Worm (Caenorhabditis elegans) whole organism, mixed stage, embryonic: ENCODE measurements around the gene sec-61.B.

ENCODE experiments used
- M03D4.4 ChIP-seq: sonication (generic microtip); optimal IDR thresholded peaks from 2 replicates; lab custom pipeline; 2017; ENCODE audit warnings: mild to moderate bottlenecking, missing genetic modification characterization, missing compliant biosample characterization
- bed-3 ChIP-seq: fragments of 200-800 bp; sonication (Bioruptor generic); optimal IDR thresholded peaks from 3 replicates; lab custom pipeline; 2018; ENCODE audit warnings: mild to moderate bottlenecking, missing genetic modification characterization, moderate library complexity, missing compliant biosample characterization
- blmp-1 ChIP-seq: fragments of 150-350 bp; optimal IDR thresholded peaks from 2 replicates; lab custom pipeline; 2014; ENCODE audit warnings: missing biosample characterization, missing genetic modification characterization
- ceh-43 ChIP-seq: fragments of 200-800 bp; sonication (Bioruptor generic); optimal IDR thresholded peaks from 2 replicates; lab custom pipeline; 2018; ENCODE audit warnings: mild to moderate bottlenecking, missing genetic modification characterization, moderate library complexity, missing compliant biosample characterization
- ceh-83 ChIP-seq: fragments of 200-800 bp; sonication (Bioruptor generic); optimal IDR thresholded peaks from 2 replicates; lab custom pipeline; 2018; ENCODE audit warnings: mild to moderate bottlenecking, missing genetic modification characterization, missing compliant biosample characterization
- ces-1 ChIP-seq: fragments of 150-350 bp; optimal IDR thresholded peaks from 2 replicates; lab custom pipeline; 2014; ENCODE audit warnings: missing biosample characterization, missing genetic modification reagents, missing genetic modification characterization
- cnd-1 ChIP-seq: fragments of 200-800 bp; sonication (Bioruptor generic); optimal IDR thresholded peaks from 2 replicates; lab custom pipeline; 2018; ENCODE audit warnings: mild to moderate bottlenecking, missing genetic modification characterization, missing compliant biosample characterization
- elt-1 ChIP-seq: sonication (generic microtip); optimal IDR thresholded peaks from 2 replicates; lab custom pipeline; 2017; ENCODE audit warnings: missing genetic modification characterization, mild to moderate bottlenecking, missing compliant biosample characterization, antibody characterized with exemption, moderate library complexity, borderline replicate concordance; ENCODE audit not compliant: insufficient read depth
- elt-3 ChIP-seq: fragments of 150-350 bp; optimal IDR thresholded peaks from 2 replicates; lab custom pipeline; 2014; ENCODE audit warnings: missing biosample characterization, missing genetic modification characterization
- ham-2 ChIP-seq: fragments of 200-800 bp; sonication (Bioruptor generic); optimal IDR thresholded peaks from 2 replicates; lab custom pipeline; 2018; ENCODE audit warnings: mild to moderate bottlenecking, missing genetic modification characterization, missing compliant biosample characterization
- hlh-1 ChIP-seq: fragments of 150-350 bp; optimal IDR thresholded peaks from 2 replicates; lab custom pipeline; 2014; ENCODE audit warnings: missing biosample characterization, missing genetic modification reagents, missing genetic modification characterization
- lin-13 ChIP-seq: fragments of 150-350 bp; optimal IDR thresholded peaks from 2 replicates; lab custom pipeline; 2014; ENCODE audit warnings: missing biosample characterization, missing genetic modification characterization
- lsy-2 ChIP-seq: fragments of 150-350 bp; optimal IDR thresholded peaks from 2 replicates; lab custom pipeline; 2014; ENCODE audit warnings: missing biosample characterization, missing genetic modification characterization
- mab-5 ChIP-seq: fragments of 150-350 bp; optimal IDR thresholded peaks from 2 replicates; lab custom pipeline; 2014; ENCODE audit warnings: missing biosample characterization, missing genetic modification characterization
- mep-1 ChIP-seq: fragments of 150-350 bp; optimal IDR thresholded peaks from 2 replicates; lab custom pipeline; 2017; ENCODE audit warnings: missing biosample characterization, missing genetic modification reagents, missing genetic modification characterization, inconsistent platforms
- mls-2 ChIP-seq: sonication (generic microtip); optimal IDR thresholded peaks from 2 replicates; lab custom pipeline; 2016; ENCODE audit warnings: mild to moderate bottlenecking, missing genetic modification characterization, moderate library complexity, missing compliant biosample characterization
- nhr-2 ChIP-seq: fragments of 150-350 bp; optimal IDR thresholded peaks from 2 replicates; lab custom pipeline; 2014; ENCODE audit warnings: missing biosample characterization, missing genetic modification characterization
- nhr-237 ChIP-seq: fragments of 150-350 bp; optimal IDR thresholded peaks from 2 replicates; lab custom pipeline; 2014; ENCODE audit warnings: missing biosample characterization, missing genetic modification characterization
- nhr-28 ChIP-seq: fragments of 150-350 bp; optimal IDR thresholded peaks from 2 replicates; lab custom pipeline; 2014; ENCODE audit warnings: missing biosample characterization, missing genetic modification characterization
- nhr-76 ChIP-seq: sonication (generic microtip); optimal IDR thresholded peaks from 2 replicates; lab custom pipeline; 2017; ENCODE audit warnings: missing biosample characterization, missing genetic modification characterization
- pha-4 ChIP-seq: fragments of 150-350 bp; optimal IDR thresholded peaks from 2 replicates; lab custom pipeline; 2018; ENCODE audit warnings: missing biosample characterization, missing genetic modification reagents, missing genetic modification characterization
- sem-2 ChIP-seq: fragments of 200-800 bp; sonication (Bioruptor generic); optimal IDR thresholded peaks from 2 replicates; lab custom pipeline; 2018; ENCODE audit warnings: mild to moderate bottlenecking, missing genetic modification characterization, missing compliant biosample characterization
- snpc-4 ChIP-seq: fragments of 150-350 bp; optimal IDR thresholded peaks from 2 replicates; lab custom pipeline; 2014; ENCODE audit warnings: missing biosample characterization, missing genetic modification characterization
- sptf-1 ChIP-seq: sonication (generic microtip); optimal IDR thresholded peaks from 2 replicates; lab custom pipeline; 2017; ENCODE audit warnings: mild to moderate bottlenecking, missing genetic modification characterization, moderate library complexity, missing compliant biosample characterization
- tbx-8 ChIP-seq: fragments of 200-800 bp; sonication (Bioruptor generic); optimal IDR thresholded peaks from 2 replicates; lab custom pipeline; 2018; ENCODE audit warnings: mild to moderate bottlenecking, missing genetic modification characterization, moderate library complexity, missing compliant biosample characterization
- unc-120 ChIP-seq: sonication (generic microtip); optimal IDR thresholded peaks from 2 replicates; lab custom pipeline; 2017; ENCODE audit warnings: missing genetic modification characterization, missing compliant biosample characterization; ENCODE audit not compliant: poor library complexity, severe bottlenecking
- unc-39 ChIP-seq: fragments of 150-350 bp; optimal IDR thresholded peaks from 2 replicates; lab custom pipeline; 2014; ENCODE audit warnings: missing biosample characterization, missing genetic modification characterization
- ztf-11 ChIP-seq: fragments of 150-350 bp; optimal IDR thresholded peaks from 2 replicates; lab custom pipeline; 2014; ENCODE audit warnings: missing biosample characterization, missing genetic modification characterization

The sec-61.B gene

DNA sequence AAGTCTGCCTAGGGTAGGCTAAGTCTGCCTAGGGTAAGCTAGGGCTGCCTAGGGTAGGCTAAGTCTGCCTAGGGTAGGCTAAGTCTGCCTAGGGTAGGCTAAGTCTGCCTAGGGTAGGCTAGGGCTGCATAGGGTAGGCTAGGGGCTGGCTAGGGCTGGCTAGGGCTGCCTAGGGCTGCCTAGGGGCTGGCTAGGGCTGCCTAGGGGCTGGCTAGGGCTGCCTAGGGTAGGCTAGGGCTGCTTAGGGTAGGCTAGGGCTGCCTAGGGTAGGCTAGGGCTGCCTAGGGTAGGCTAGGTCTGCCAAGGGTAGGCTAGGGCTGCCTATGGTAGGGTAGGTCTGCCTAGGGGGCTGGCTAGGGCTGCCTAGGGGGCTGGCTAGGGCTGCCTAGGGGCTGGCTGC lies 9.8 kb upstream of the sec-61.B start:
- TF ChIP-seq ham-2 (peak; percentile 18), cnd-1 (tag; lab: Kevin White, UChicago) (no peak)

DNA sequence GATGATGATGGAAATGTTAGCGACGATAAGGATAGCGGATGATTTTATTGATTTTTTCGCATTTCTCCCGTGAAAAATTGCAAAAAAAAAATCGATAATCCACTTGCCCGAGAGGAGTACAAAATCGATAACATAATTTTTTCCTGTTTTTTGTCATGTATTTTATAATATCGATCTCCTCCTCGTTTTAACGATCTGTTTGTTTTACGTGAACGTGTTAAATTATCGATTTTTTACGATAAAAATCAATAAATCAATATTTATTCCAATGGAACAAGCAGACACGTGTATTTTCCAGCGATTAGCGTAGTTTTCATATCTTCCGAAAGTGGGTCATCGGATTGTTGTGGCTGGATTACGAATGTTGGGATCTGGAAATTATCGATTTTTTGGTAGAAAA lies 7.5 kb upstream of the sec-61.B start:
- no peak for TF ChIP-seq ces-1 (GFP tag; lab: Kevin White, UChicago)
- TF ChIP-seq sptf-1: no peak
- no peak for TF ChIP-seq nhr-76 (tag; lab: Kevin White, UChicago)
- no peak for TF ChIP-seq ham-2
- no peak for TF ChIP-seq snpc-4 (tag; lab: Kevin White, UChicago)
- TF ChIP-seq pha-4 (tag; lab: Kevin White, UChicago): no peak
- TF ChIP-seq elt-1 (tag; lab: Kevin White, UChicago): no peak
- TF ChIP-seq lin-13 (tag; lab: Kevin White, UChicago): no peak
- TF ChIP-seq blmp-1 (tag; lab: Kevin White, UChicago): no peak
- TF ChIP-seq lsy-2 (tag; lab: Kevin White, UChicago): no peak
- TF ChIP-seq unc-120 (tag; lab: Kevin White, UChicago): no peak
- TF ChIP-seq nhr-237 (tag; lab: Kevin White, UChicago): no peak
- TF ChIP-seq nhr-28: no peak
- TF ChIP-seq ceh-83 (GFP tag; lab: Kevin White, UChicago): no peak
- TF ChIP-seq sem-2: no peak

DNA sequence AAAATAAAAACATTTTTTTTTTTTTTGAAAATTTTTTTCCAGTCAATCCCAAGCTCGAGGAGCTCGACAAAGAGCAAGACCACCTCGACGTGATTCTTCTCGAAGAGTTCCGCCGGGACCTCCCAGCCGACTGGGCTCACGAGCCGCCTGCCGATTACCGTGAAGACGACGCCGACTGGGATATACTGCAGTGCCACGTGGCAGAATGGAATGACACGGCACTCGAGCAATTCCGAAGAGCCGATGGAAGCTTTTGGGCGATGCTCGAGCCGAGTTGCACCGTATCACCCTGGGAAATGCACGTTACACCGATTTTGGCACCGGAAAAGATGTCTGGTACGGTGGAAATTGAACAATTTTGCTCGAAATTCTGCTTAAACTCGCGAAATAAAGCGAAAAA lies 4.5 kb upstream of the sec-61.B start:
- TF ChIP-seq unc-120 (tag; lab: Kevin White, UChicago): no peak
- TF ChIP-seq mls-2 (tag; lab: Kevin White, UChicago): no peak
- no peak for TF ChIP-seq unc-39 (tag; lab: Kevin White, UChicago)
- no peak for TF ChIP-seq ham-2
- no peak for TF ChIP-seq cnd-1 (tag; lab: Kevin White, UChicago)
- TF ChIP-seq ztf-11 (tag; lab: Kevin White, UChicago): no peak
- no peak for TF ChIP-seq nhr-28
- no peak for TF ChIP-seq bed-3 (GFP tag; lab: Kevin White, UChicago)

ce11 chrIV:2391809-2392208 lies 3.3 kb upstream of the sec-61.B start:
- TF ChIP-seq nhr-237 (tag; lab: Kevin White, UChicago) (no peak), sptf-1 (no peak), ham-2 (no peak), ztf-11 (tag; lab: Kevin White, UChicago) (no peak), ceh-43 (GFP tag; lab: Kevin White, UChicago) (no peak), tbx-8 (GFP tag; lab: Kevin White, UChicago) (no peak), unc-39 (tag; lab: Kevin White, UChicago) (no peak), M03D4.4 (tag; lab: Kevin White, UChicago) (no peak), pha-4 (tag; lab: Kevin White, UChicago) (no peak), ceh-83 (GFP tag; lab: Kevin White, UChicago) (no peak), lin-13 (tag; lab: Kevin White, UChicago) (no peak), nhr-28 (no peak)

- no peak for TF ChIP-seq mep-1 (tag; lab: Kevin White, UChicago)
- no peak for TF ChIP-seq mab-5 (tag; lab: Kevin White, UChicago)
- TF ChIP-seq nhr-2: no peak
- no peak for TF ChIP-seq lin-13 (tag; lab: Kevin White, UChicago)
- TF ChIP-seq nhr-28: no peak
- TF ChIP-seq hlh-1: no peak
- no peak for TF ChIP-seq tbx-8 (GFP tag; lab: Kevin White, UChicago)
These were observed 2.3 kb upstream of the sec-61.B start, which contains the start of gene eri-5 for ce11 chrIV:2390804-2391203. Gene eri-5 (plus strand): TSS chrIV:2390821.

ce11 chrIV:2390251-2390672 lies 1.8 kb upstream of the sec-61.B start:
- TF ChIP-seq unc-39 (tag; lab: Kevin White, UChicago) (no peak), mab-5 (tag; lab: Kevin White, UChicago) (no peak), ztf-11 (tag; lab: Kevin White, UChicago) (no peak), ceh-43 (GFP tag; lab: Kevin White, UChicago) (peak; percentile 71)
- TF ChIP-seq, all 35 proteins: peak for 1

DNA sequence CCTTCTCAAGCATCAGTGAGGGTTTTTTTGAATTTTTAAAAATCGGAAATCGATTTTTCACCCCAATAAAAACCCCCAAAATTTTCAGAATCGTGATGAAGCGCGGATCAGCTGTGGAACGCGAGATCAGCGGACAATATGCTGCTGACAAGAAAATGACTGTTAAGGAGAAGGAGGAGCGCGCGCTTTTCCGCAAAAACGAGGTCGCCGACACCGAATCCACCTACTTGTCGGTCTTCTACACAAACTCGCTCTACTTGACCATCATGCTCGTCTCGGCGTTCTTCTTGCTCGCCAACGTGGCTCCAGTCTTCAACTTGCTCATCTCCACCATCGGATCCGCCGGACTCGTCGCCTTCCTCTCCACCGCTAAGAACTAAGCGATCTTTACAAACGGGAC lies 1.3 kb upstream of the sec-61.B start:
- TF ChIP-seq cnd-1 (tag; lab: Kevin White, UChicago) (no peak), mab-5 (tag; lab: Kevin White, UChicago) (no peak), elt-3 (tag; lab: Kevin White, UChicago) (no peak), hlh-1 (no peak)
